Worm (Caenorhabditis elegans): ENCODE data around the gene W03B1.9.

ce11 chrIV:4406054-4406539 lies 49.3 kb upstream of the W03B1.9 start:
- TF ChIP-seq ztf-11 (tag; optimal IDR thresholded peaks at IDR 0.05) (no peak), egl-27 (tag; optimal IDR thresholded peaks at IDR 0.05) (no peak), sma-3 (GFP tag; optimal IDR thresholded peaks at IDR 0.05) (peak; percentile 63), mdl-1 (tag; optimal IDR thresholded peaks at IDR 0.05) (no peak), lsy-2 (tag; optimal IDR thresholded peaks at IDR 0.05) (peak; percentile 31 to 75), ztf-4 (tag; optimal IDR thresholded peaks at IDR 0.05) (peak; percentile 46), nhr-6 (tag; optimal IDR thresholded peaks at IDR 0.05) (peak; percentile 38), lin-13 (GFP tag; optimal IDR thresholded peaks at IDR 0.05) (peak; percentile 80), aly-2 (tag; optimal IDR thresholded peaks at IDR 0.05) (no peak), alr-1 (tag; optimal IDR thresholded peaks at IDR 0.05) (no peak), unc-39 (tag; optimal IDR thresholded peaks at IDR 0.05) (no peak), R02D3.7 (tag; optimal IDR thresholded peaks at IDR 0.05) (no peak), nhr-237 (tag; optimal IDR thresholded peaks at IDR 0.05) (no peak), sma-9 (GFP tag; optimal IDR thresholded peaks at IDR 0.05) (peak; percentile 63), sma-9 (tag; optimal IDR thresholded peaks at IDR 0.05) (no peak)

All from whole organism, L2 larva.